Fruit fly (Drosophila melanogaster) whole organism, embryonic: Measurements from ENCODE around the gene mRpS33.

ENCODE experiments used
- CG10209 ChIP-seq: fragments of 200-800 bp; sonication (Bioruptor generic); optimal IDR thresholded peaks from 3 replicates; lab custom pipeline; 2017; ENCODE audit warnings: missing biosample characterization, mild to moderate bottlenecking, missing genetic modification characterization, missing genetic modification reagents
- CG13624 ChIP-seq: fragments of 200-800 bp; sonication (Bioruptor generic); optimal IDR thresholded peaks from 2 replicates; lab custom pipeline; 2016; ENCODE audit warnings: missing biosample characterization, missing genetic modification characterization
- CG18262 ChIP-seq: fragments of 200-800 bp; optimal IDR thresholded peaks from 3 replicates; lab custom pipeline; 2019; ENCODE audit warnings: missing biosample characterization, mild to moderate bottlenecking, missing genetic modification characterization, moderate library complexity
- CG43689 ChIP-seq: fragments of 200-800 bp; sonication (Bioruptor generic); IDR thresholded peaks from 2 replicates; pipeline ENCODE4 v1.3.6; 2022; ENCODE audit warnings: missing biosample characterization, missing genetic modification characterization
- CG9876 ChIP-seq: fragments of 200-800 bp; sonication (Bioruptor generic); optimal IDR thresholded peaks from 2 replicates; lab custom pipeline; 2016; ENCODE audit warnings: missing biosample characterization, missing genetic modification characterization
- CkIIα-i1 ChIP-seq: fragments of 200-800 bp; sonication (Bioruptor generic); IDR thresholded peaks from 2 replicates; pipeline ENCODE4 v1.3.6; 2022; ENCODE audit warnings: missing biosample characterization, missing genetic modification characterization
- Kr ChIP-seq: fragments of 200-800 bp; sonication (Bioruptor generic); optimal IDR thresholded peaks from 2 replicates; lab custom pipeline; 2017; ENCODE audit warnings: missing biosample characterization, mild to moderate bottlenecking, missing genetic modification characterization
- mld ChIP-seq: fragments of 200-800 bp; sonication (Bioruptor generic); IDR thresholded peaks from 3 replicates; pipeline ENCODE4 v1.3.6; 2022; ENCODE audit warnings: missing biosample characterization, missing genetic modification characterization; ENCODE audit not compliant: partially characterized antibody

DNA sequence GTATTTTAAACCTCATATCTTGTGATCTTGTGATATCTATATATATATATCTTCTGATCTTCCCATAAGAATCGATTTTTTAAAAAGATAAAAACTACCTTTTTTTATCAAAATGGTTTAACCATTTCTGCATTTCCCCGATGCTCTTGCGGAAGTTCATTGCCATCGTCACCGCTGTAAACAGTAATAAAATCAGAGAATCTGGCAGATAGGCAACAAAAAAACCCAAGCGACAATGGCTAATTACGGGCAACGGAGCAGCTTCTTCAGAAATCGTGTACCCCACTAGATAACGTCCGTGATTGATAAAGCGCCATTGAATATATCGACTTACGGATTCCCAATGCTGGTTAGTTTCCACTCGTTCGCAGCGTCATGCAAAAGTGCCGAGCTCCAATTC is 17.8 kb upstream of the mRpS33 start, which contains the start of gene CG10405:
- TF ChIP-seq CG43689 (GFP tag; lab: Robert Waterston, UW) (no peak), CG9876 (GFP tag; lab: Kevin White, UChicago) (no peak), Kr (GFP tag; lab: Kevin White, UChicago) (no peak), CkIIα-i1 (no peak), mld (no peak), CG13624 (GFP tag; lab: Kevin White, UChicago) (no peak), CG18262 (tag; lab: Kevin White, UChicago) (no peak), CG10209 (GFP tag; lab: Kevin White, UChicago) (no peak)
